Fruit fly (Drosophila melanogaster) whole organism, embryonic: ENCODE data around the gene CG42711.

Experiments
- Bdp1 ChIP-seq: fragments of 200-800 bp; sonication (Bioruptor generic); optimal IDR thresholded peaks from 3 replicates; lab custom pipeline; 2016; ENCODE audit warnings: missing biosample characterization, missing genetic modification characterization
- CG10959 ChIP-seq: fragments of 200-800 bp; sonication (Bioruptor generic); IDR thresholded peaks from 2 replicates; pipeline ENCODE4 v1.3.6; 2022; ENCODE audit warnings: missing biosample characterization, missing genetic modification characterization
- CG10979 ChIP-seq: fragments of 200-800 bp; sonication (Bioruptor generic); optimal IDR thresholded peaks from 2 replicates; lab custom pipeline; 2018; ENCODE audit warnings: missing biosample characterization, mild to moderate bottlenecking, missing genetic modification characterization, moderate library complexity
- CG6854 ChIP-seq: fragments of 200-800 bp; sonication (Bioruptor generic); optimal IDR thresholded peaks from 3 replicates; lab custom pipeline; 2017; ENCODE audit warnings: missing biosample characterization, mild to moderate bottlenecking, missing genetic modification characterization
- CG8478 ChIP-seq: fragments of >200 bp; optimal IDR thresholded peaks from 2 replicates; lab custom pipeline; 2018
- E2f2 ChIP-seq: fragments of 200-800 bp; sonication (Bioruptor generic); IDR thresholded peaks from 2 replicates; pipeline ENCODE4 v1.3.6; 2022; ENCODE audit warnings: missing biosample characterization, missing genetic modification characterization
- Mes4 ChIP-seq: fragments of 200-800 bp; sonication (Bioruptor generic); optimal IDR thresholded peaks from 2 replicates; lab custom pipeline; 2016; ENCODE audit warnings: missing biosample characterization, missing genetic modification characterization
- exex ChIP-seq: fragments of 200-800 bp; sonication (Bioruptor generic); optimal IDR thresholded peaks from 4 replicates; lab custom pipeline; 2018; ENCODE audit warnings: missing biosample characterization, mild to moderate bottlenecking, missing genetic modification characterization, moderate library complexity
- fd64A ChIP-seq: fragments of 200-800 bp; sonication (Bioruptor generic); optimal IDR thresholded peaks from 3 replicates; lab custom pipeline; 2018; ENCODE audit warnings: missing biosample characterization, mild to moderate bottlenecking, missing genetic modification characterization
- luna ChIP-seq: fragments of 200-800 bp; sonication (Bioruptor generic); optimal IDR thresholded peaks from 2 replicates; lab custom pipeline; 2016; ENCODE audit warnings: missing biosample characterization, missing genetic modification characterization
- p53 ChIP-seq: fragments of 200-800 bp; sonication (Bioruptor generic); optimal IDR thresholded peaks from 2 replicates; lab custom pipeline; 2016; ENCODE audit warnings: missing biosample characterization, missing genetic modification characterization
- phol ChIP-seq: fragments of 200-800 bp; sonication (Bioruptor generic); optimal IDR thresholded peaks from 3 replicates; lab custom pipeline; 2018; ENCODE audit warnings: missing biosample characterization, mild to moderate bottlenecking, missing genetic modification characterization, moderate library complexity

DNA sequence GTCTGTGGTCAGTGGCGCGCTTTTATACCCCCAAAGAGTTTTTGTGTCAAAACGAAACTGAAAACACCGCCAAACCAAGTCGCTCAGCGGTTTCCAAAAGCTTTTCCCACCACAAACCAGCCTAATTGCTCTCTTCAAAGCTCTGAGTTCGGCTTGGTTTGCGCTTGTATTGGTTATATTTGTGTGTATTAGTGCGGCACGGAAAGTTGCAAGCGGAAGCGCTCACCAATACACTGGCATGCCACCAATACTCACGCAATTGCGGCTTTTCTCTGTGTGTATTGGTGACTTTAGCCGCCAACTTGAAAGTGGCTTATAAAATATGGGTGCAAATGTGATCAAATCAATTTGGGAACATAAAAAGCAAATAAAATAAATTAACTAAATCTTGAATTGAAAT, 16.3 kb upstream of the CG42711 start, which contains the start of gene Vajk3:
- TF ChIP-seq phol (tag; lab: Kevin White, UChicago) (no peak), Mes4 (GFP tag; lab: Kevin White, UChicago) (no peak), CG8478 (lab: Kevin White, UChicago) (no peak), CG6854 (GFP tag; lab: Kevin White, UChicago) (no peak), exex (tag; lab: Kevin White, UChicago) (no peak), CG10959 (GFP tag; lab: Robert Waterston, UW) (no peak), CG10979 (tag; lab: Kevin White, UChicago) (no peak), p53 (no peak), Bdp1 (no peak), luna (GFP tag; lab: Kevin White, UChicago) (no peak), fd64A (GFP tag; lab: Kevin White, UChicago) (no peak), E2f2 (no peak)
